Fruit fly (Drosophila melanogaster) whole organism, embryonic: ENCODE measurements around the gene TH1.

ENCODE experiments used
- Blimp-1 ChIP-seq: fragments of 200-800 bp; sonication (Bioruptor generic); optimal IDR thresholded peaks from 3 replicates; lab custom pipeline; 2018; ENCODE audit warnings: missing biosample characterization, missing genetic modification characterization, mild to moderate bottlenecking, moderate library complexity, missing genetic modification reagents
- CG10366 ChIP-seq: fragments of 200-800 bp; sonication (Bioruptor generic); IDR thresholded peaks from 2 replicates; pipeline ENCODE4 v1.3.6; 2022; ENCODE audit warnings: missing biosample characterization, missing genetic modification characterization
- CG10565 ChIP-seq: fragments of 200-800 bp; sonication (Bioruptor generic); optimal IDR thresholded peaks from 3 replicates; lab custom pipeline; 2016; ENCODE audit warnings: missing biosample characterization, mild to moderate bottlenecking, missing genetic modification characterization
- CG10959 ChIP-seq: fragments of 200-800 bp; sonication (Bioruptor generic); IDR thresholded peaks from 2 replicates; pipeline ENCODE4 v1.3.6; 2022; ENCODE audit warnings: missing biosample characterization, missing genetic modification characterization
- CG11247 ChIP-seq: fragments of 200-800 bp; sonication (Bioruptor generic); IDR thresholded peaks from 2 replicates; pipeline ENCODE4 v1.3.6; 2022; ENCODE audit warnings: missing biosample characterization, missing genetic modification characterization
- CG11560 ChIP-seq: fragments of 200-800 bp; sonication (Bioruptor generic); IDR thresholded peaks from 3 replicates; pipeline ENCODE4 v1.3.6; 2022; ENCODE audit warnings: missing biosample characterization, missing genetic modification characterization
- CG11723 ChIP-seq: fragments of 200-800 bp; sonication (Bioruptor generic); optimal IDR thresholded peaks from 2 replicates; lab custom pipeline; 2017; ENCODE audit warnings: missing biosample characterization, mild to moderate bottlenecking, missing genetic modification characterization
- CG12299 ChIP-seq: fragments of 200-800 bp; sonication (Bioruptor generic); optimal IDR thresholded peaks from 2 replicates; lab custom pipeline; 2018; ENCODE audit warnings: missing biosample characterization, mild to moderate bottlenecking, missing genetic modification characterization
- CG13123 ChIP-seq: fragments of 200-800 bp; sonication (Bioruptor generic); optimal IDR thresholded peaks from 2 replicates; lab custom pipeline; 2016; ENCODE audit warnings: missing biosample characterization, missing genetic modification characterization
- CG14965 ChIP-seq: fragments of 200-800 bp; sonication (Bioruptor generic); optimal IDR thresholded peaks from 2 replicates; lab custom pipeline; 2016; ENCODE audit warnings: missing biosample characterization, missing genetic modification characterization, borderline replicate concordance
- CG2202 ChIP-seq: fragments of 200-800 bp; sonication (Bioruptor generic); optimal IDR thresholded peaks from 2 replicates; lab custom pipeline; 2018; ENCODE audit warnings: missing biosample characterization, mild to moderate bottlenecking, missing genetic modification characterization
- CG30403 ChIP-seq: fragments of 200-800 bp; sonication (Bioruptor generic); optimal IDR thresholded peaks from 3 replicates; lab custom pipeline; 2016; ENCODE audit warnings: missing biosample characterization, missing genetic modification characterization
- CG30431 ChIP-seq: fragments of 200-800 bp; sonication (Bioruptor generic); optimal IDR thresholded peaks from 2 replicates; lab custom pipeline; 2017; ENCODE audit warnings: missing biosample characterization, missing genetic modification characterization
- CG32532 ChIP-seq: fragments of 200-800 bp; sonication (Bioruptor generic); IDR thresholded peaks from 2 replicates; pipeline ENCODE4 v1.3.6; 2022; ENCODE audit warnings: missing biosample characterization, missing genetic modification characterization
- CG33557 ChIP-seq: fragments of 200-800 bp; sonication (Bioruptor generic); optimal IDR thresholded peaks from 2 replicates; lab custom pipeline; 2019; ENCODE audit warnings: missing biosample characterization, mild to moderate bottlenecking, missing genetic modification characterization, moderate library complexity
- CG43689 ChIP-seq: fragments of 200-800 bp; sonication (Bioruptor generic); IDR thresholded peaks from 2 replicates; pipeline ENCODE4 v1.3.6; 2022; ENCODE audit warnings: missing biosample characterization, missing genetic modification characterization
- CG6683 ChIP-seq: fragments of 200-800 bp; sonication (Bioruptor generic); optimal IDR thresholded peaks from 2 replicates; lab custom pipeline; 2017; ENCODE audit warnings: missing biosample characterization, mild to moderate bottlenecking, missing genetic modification characterization, missing genetic modification reagents
- CG7745 ChIP-seq: fragments of 200-800 bp; sonication (Bioruptor generic); optimal IDR thresholded peaks from 2 replicates; lab custom pipeline; 2018; ENCODE audit warnings: missing biosample characterization, mild to moderate bottlenecking, missing genetic modification characterization, moderate library complexity
- CG8089 ChIP-seq: fragments of 200-800 bp; sonication (Bioruptor generic); optimal IDR thresholded peaks from 3 replicates; lab custom pipeline; 2016; ENCODE audit warnings: missing biosample characterization, missing genetic modification characterization
- CG8478 ChIP-seq: fragments of >200 bp; optimal IDR thresholded peaks from 2 replicates; lab custom pipeline; 2018
- CG9215 ChIP-seq: fragments of 200-800 bp; sonication (Bioruptor generic); IDR thresholded peaks from 2 replicates; pipeline ENCODE4 v1.3.6; 2022; ENCODE audit warnings: missing biosample characterization, missing genetic modification characterization
- CG9437 ChIP-seq: fragments of 200-800 bp; sonication (Bioruptor generic); optimal IDR thresholded peaks from 2 replicates; lab custom pipeline; 2018; ENCODE audit warnings: missing biosample characterization, mild to moderate bottlenecking, missing genetic modification characterization
- CG9817 ChIP-seq: fragments of 200-800 bp; sonication (Bioruptor generic); optimal IDR thresholded peaks from 2 replicates; lab custom pipeline; 2018; ENCODE audit warnings: missing biosample characterization, mild to moderate bottlenecking, missing genetic modification characterization, moderate library complexity
- Dad ChIP-seq: fragments of 200-800 bp; sonication (Bioruptor generic); optimal IDR thresholded peaks from 3 replicates; lab custom pipeline; 2016; ENCODE audit warnings: missing biosample characterization, missing genetic modification characterization
- Dll ChIP-seq: fragments of 200-800 bp; sonication (Bioruptor generic); IDR thresholded peaks from 4 replicates; pipeline ENCODE4 v1.3.6; 2022; ENCODE audit warnings: missing biosample characterization, missing genetic modification characterization; ENCODE audit not compliant: partially characterized antibody
- Drgx ChIP-seq: fragments of 200-800 bp; sonication (Bioruptor generic); IDR thresholded peaks from 2 replicates; pipeline ENCODE4 v1.3.6; 2022; ENCODE audit warnings: missing biosample characterization, missing genetic modification characterization
- Elba2 ChIP-seq: fragments of 200-800 bp; sonication (Bioruptor generic); optimal IDR thresholded peaks from 3 replicates; lab custom pipeline; 2016; ENCODE audit warnings: missing biosample characterization, missing genetic modification characterization
- Ets97D ChIP-seq: fragments of 200-800 bp; sonication (Bioruptor generic); optimal IDR thresholded peaks from 3 replicates; lab custom pipeline; 2016; ENCODE audit warnings: missing biosample characterization, missing genetic modification characterization
- Gsc ChIP-seq: fragments of 200-800 bp; sonication (Bioruptor generic); IDR thresholded peaks from 2 replicates; pipeline ENCODE4 v1.3.6; 2022; ENCODE audit warnings: missing biosample characterization, missing genetic modification characterization
- NC2β ChIP-seq: fragments of 200-800 bp; sonication (Bioruptor generic); optimal IDR thresholded peaks from 2 replicates; lab custom pipeline; 2016; ENCODE audit warnings: missing biosample characterization, missing genetic modification characterization
- NfI ChIP-seq: fragments of 200-800 bp; sonication (Bioruptor generic); optimal IDR thresholded peaks from 3 replicates; lab custom pipeline; 2018; ENCODE audit warnings: missing biosample characterization, mild to moderate bottlenecking, missing genetic modification characterization, moderate library complexity
- Oaz ChIP-seq: fragments of 200-800 bp; sonication (Bioruptor generic); IDR thresholded peaks from 2 replicates; pipeline ENCODE4 v1.3.6; 2022; ENCODE audit warnings: missing biosample characterization, missing genetic modification characterization
- Xbp1 ChIP-seq: fragments of 200-800 bp; sonication (Bioruptor generic); optimal IDR thresholded peaks from 3 replicates; lab custom pipeline; 2016; ENCODE audit warnings: missing biosample characterization, mild to moderate bottlenecking, missing genetic modification characterization
- br ChIP-seq: fragments of >200 bp; optimal IDR thresholded peaks from 2 replicates; lab custom pipeline; 2017
- crol ChIP-seq: fragments of 200-800 bp; sonication (Bioruptor generic); IDR thresholded peaks from 2 replicates; pipeline ENCODE4 v1.3.6; 2022; ENCODE audit warnings: missing biosample characterization, missing genetic modification characterization
- dpn ChIP-seq, 2 experiments: fragments of 200-800 bp; sonication (Bioruptor generic); optimal IDR thresholded peaks; 3 replicates each; lab custom pipeline; 2016; ENCODE audit warnings: missing biosample characterization in 2 of 2, missing genetic modification characterization in 2 of 2
- dysf ChIP-seq: fragments of 200-800 bp; sonication (Bioruptor generic); IDR thresholded peaks from 3 replicates; pipeline ENCODE4 v1.3.6; 2022; ENCODE audit warnings: missing biosample characterization, missing genetic modification characterization
- fru ChIP-seq: fragments of >200 bp; optimal IDR thresholded peaks from 2 replicates; lab custom pipeline; 2017
- gce ChIP-seq: fragments of 200-800 bp; sonication (Bioruptor generic); IDR thresholded peaks from 3 replicates; pipeline ENCODE4 v1.3.6; 2022; ENCODE audit warnings: missing biosample characterization, missing genetic modification characterization
- hkb ChIP-seq, 2 experiments: fragments of 200-800 bp in 1 of 2; fragments of >200 bp in 1 of 2; sonication (Bioruptor generic) in 1 of 2; IDR thresholded peaks in 1 of 2; optimal IDR thresholded peaks in 1 of 2; 2 replicates each; pipeline versions ENCODE4 v1.3.6 to Lab custom; 2017 to 2022; ENCODE audit warnings: missing biosample characterization in 1 of 2, missing genetic modification characterization in 1 of 2
- ind ChIP-seq: fragments of 200-800 bp; sonication (Bioruptor generic); optimal IDR thresholded peaks from 3 replicates; lab custom pipeline; 2016; ENCODE audit warnings: missing biosample characterization, missing genetic modification characterization
- kni ChIP-seq: fragments of 200-800 bp; sonication (Bioruptor generic); optimal IDR thresholded peaks from 3 replicates; lab custom pipeline; 2017; ENCODE audit warnings: mild to moderate bottlenecking, missing biosample characterization, missing genetic modification reagents, missing genetic modification characterization
- lola ChIP-seq, 3 experiments: fragments of >200 bp in 2 of 3; fragments of 200-800 bp in 1 of 3; sonication (Bioruptor generic) in 1 of 3; optimal IDR thresholded peaks; 2 replicates each; lab custom pipeline; 2017 to 2019; ENCODE audit warnings: missing biosample characterization in 3 of 3, missing genetic modification characterization in 3 of 3, mild to moderate bottlenecking in 1 of 3, moderate library complexity in 1 of 3
- mld ChIP-seq: fragments of 200-800 bp; sonication (Bioruptor generic); IDR thresholded peaks from 3 replicates; pipeline ENCODE4 v1.3.6; 2022; ENCODE audit warnings: missing biosample characterization, missing genetic modification characterization; ENCODE audit not compliant: partially characterized antibody
- nau ChIP-seq: fragments of 200-800 bp; sonication (Bioruptor generic); optimal IDR thresholded peaks from 3 replicates; lab custom pipeline; 2017; ENCODE audit warnings: missing biosample characterization, mild to moderate bottlenecking, missing genetic modification characterization, missing genetic modification reagents
- oc ChIP-seq: fragments of 200-800 bp; sonication (Bioruptor generic); optimal IDR thresholded peaks from 2 replicates; lab custom pipeline; 2018; ENCODE audit warnings: missing biosample characterization, mild to moderate bottlenecking, missing genetic modification characterization, moderate library complexity
- pzg ChIP-seq: fragments of 200-800 bp; sonication (Bioruptor generic); optimal IDR thresholded peaks from 3 replicates; lab custom pipeline; 2018; ENCODE audit warnings: missing biosample characterization, mild to moderate bottlenecking, missing genetic modification characterization, moderate library complexity
- sens ChIP-seq: fragments of 200-800 bp; sonication (Bioruptor generic); peaks from one replicate; lab custom pipeline; 2016; ENCODE audit warnings: missing biosample characterization, missing genetic modification characterization
- slou ChIP-seq: fragments of 200-800 bp; sonication (Bioruptor generic); optimal IDR thresholded peaks from 3 replicates; lab custom pipeline; 2016; ENCODE audit warnings: missing biosample characterization, missing genetic modification characterization
- sna ChIP-seq: fragments of 200-800 bp; sonication (Bioruptor generic); IDR thresholded peaks from 2 replicates; pipeline ENCODE4 v1.3.6; 2022; ENCODE audit warnings: missing biosample characterization, missing genetic modification characterization; ENCODE audit not compliant: partially characterized antibody
- zen ChIP-seq: fragments of 200-800 bp; sonication (Bioruptor generic); optimal IDR thresholded peaks from 3 replicates; lab custom pipeline; 2018; ENCODE audit warnings: missing biosample characterization, mild to moderate bottlenecking, missing genetic modification characterization, moderate library complexity

The TH1 gene

dm6 chrX:16427786-16428400 lies 36.7 kb upstream of the TH1 start (continued):
- 0 out of 3 replicates have a peak, but pooled peaks have one; percentile 15 for TF ChIP-seq dysf (GFP tag; lab: Robert Waterston, UW)
- no peak for TF ChIP-seq Oaz (GFP tag; lab: Robert Waterston, UW)
- TF ChIP-seq CG11560 (tag; lab: Robert Waterston, UW), result no peak
- TF ChIP-seq gce (GFP tag; lab: Robert Waterston, UW), result no peak
- TF ChIP-seq crol (GFP tag; lab: Robert Waterston, UW), result peak; percentile 54; the same call in 1 of the 2 replicates
- no peak for TF ChIP-seq Dad (GFP tag; lab: Kevin White, UChicago)
- no peak for TF ChIP-seq zen
- no peak for TF ChIP-seq hkb (optimal IDR thresholded peaks at IDR 0.05; lab: Kevin White, UChicago)
- no peak for TF ChIP-seq hkb (GFP tag; IDR thresholded peaks at IDR 0.05; lab: Robert Waterston, UW)
- peak in 1 of 3 experiments; percentile 21 for TF ChIP-seq lola (GFP tag; optimal IDR thresholded peaks at IDR 0.05; lab: Kevin White, UChicago)
- TF ChIP-seq CG30431 (GFP tag; lab: Kevin White, UChicago), result no peak
- TF ChIP-seq oc, result no peak
- TF ChIP-seq CG10565 (GFP tag; lab: Kevin White, UChicago), result no peak
- TF ChIP-seq br (lab: Kevin White, UChicago), result no peak
- no peak for TF ChIP-seq CG43689 (GFP tag; lab: Robert Waterston, UW)
- no peak for TF ChIP-seq NfI
- no peak for TF ChIP-seq Gsc (GFP tag; lab: Robert Waterston, UW)
- TF ChIP-seq CG7745 (tag; lab: Kevin White, UChicago), result no peak
- TF ChIP-seq CG2202 (tag; lab: Kevin White, UChicago), result no peak
- peak; percentile 35 for TF ChIP-seq CG30403 (GFP tag; lab: Kevin White, UChicago)
- TF ChIP-seq CG14965 (GFP tag; lab: Kevin White, UChicago), result no peak
- no peak for TF ChIP-seq sna (GFP tag; lab: Robert Waterston, UW)
- no peak for TF ChIP-seq Drgx (GFP tag; lab: Robert Waterston, UW)
- TF ChIP-seq kni (GFP tag; lab: Kevin White, UChicago), result no peak
- no peak for TF ChIP-seq pzg (GFP tag; lab: Kevin White, UChicago)
- TF ChIP-seq CG13123, result no peak
- no peak for TF ChIP-seq fru (lab: Kevin White, UChicago)
- no peak for TF ChIP-seq CG8478 (lab: Kevin White, UChicago)
- TF ChIP-seq ind (GFP tag; lab: Kevin White, UChicago), result no peak
- TF ChIP-seq CG32532 (GFP tag; lab: Robert Waterston, UW), result no peak
- TF ChIP-seq Dll, result no peak
- TF ChIP-seq CG11247, result no peak
- TF ChIP-seq CG10366 (GFP tag; lab: Robert Waterston, UW), result no peak
- TF ChIP-seq NC2β, result no peak
- no peak for TF ChIP-seq CG8089 (GFP tag; lab: Kevin White, UChicago)
- no peak for TF ChIP-seq slou
- TF ChIP-seq CG12299, result no peak
- no peak for TF ChIP-seq CG6683 (GFP tag; lab: Kevin White, UChicago)
- TF ChIP-seq CG9215 (GFP tag; lab: Robert Waterston, UW), result no peak
- TF ChIP-seq mld (GFP tag; lab: Robert Waterston, UW), result no peak
- TF ChIP-seq sens (GFP tag; lab: Kevin White, UChicago), result peak; percentile 45
- no peak for TF ChIP-seq Ets97D (GFP tag; lab: Kevin White, UChicago)
- no peak for TF ChIP-seq dpn (GFP tag; optimal IDR thresholded peaks at IDR 0.05; lab: Kevin White, UChicago)
- no peak for TF ChIP-seq nau (GFP tag; lab: Kevin White, UChicago)
- TF ChIP-seq CG9437 (GFP tag; lab: Kevin White, UChicago), result no peak
- no peak for TF ChIP-seq CG9817
- TF ChIP-seq CG11723, result no peak
- TF ChIP-seq Blimp-1 (GFP tag; lab: Kevin White, UChicago), result no peak
- no peak for TF ChIP-seq Xbp1 (GFP tag; lab: Kevin White, UChicago)
- no peak for TF ChIP-seq Elba2
- no peak for TF ChIP-seq CG10959
- no peak for TF ChIP-seq CG33557 (GFP tag; lab: Kevin White, UChicago)
